Fruit fly (Drosophila melanogaster) whole organism, embryonic: ENCODE measurements around the gene NimB4.

Experiments used
- ATbp ChIP-seq: fragments of 200-800 bp; sonication (Bioruptor generic); optimal IDR thresholded peaks from 2 replicates; lab custom pipeline; 2017; ENCODE audit warnings: missing biosample characterization, mild to moderate bottlenecking, missing genetic modification characterization, missing genetic modification reagents
- Atf3 ChIP-seq: fragments of 200-800 bp; sonication (Bioruptor generic); optimal IDR thresholded peaks from 3 replicates; lab custom pipeline; 2016; ENCODE audit warnings: missing biosample characterization, missing genetic modification characterization
- Awh ChIP-seq: fragments of 200-800 bp; sonication (Bioruptor generic); IDR thresholded peaks from 2 replicates; pipeline ENCODE4, ENCODE4 v1.3.6; 2022; ENCODE audit warnings: missing biosample characterization, missing genetic modification characterization
- CG10462 ChIP-seq: fragments of 200-800 bp; sonication (Bioruptor generic); optimal IDR thresholded peaks from 2 replicates; lab custom pipeline; 2016; ENCODE audit warnings: missing biosample characterization, missing genetic modification characterization
- CG10979 ChIP-seq: fragments of 200-800 bp; sonication (Bioruptor generic); optimal IDR thresholded peaks from 2 replicates; lab custom pipeline; 2018; ENCODE audit warnings: missing biosample characterization, mild to moderate bottlenecking, missing genetic modification characterization, moderate library complexity
- CG13296 ChIP-seq: fragments of 200-800 bp; sonication (Bioruptor generic); optimal IDR thresholded peaks from 3 replicates; lab custom pipeline; 2018; ENCODE audit warnings: missing biosample characterization, mild to moderate bottlenecking, missing genetic modification characterization
- CG15073 ChIP-seq: fragments of 200-800 bp; sonication (Bioruptor generic); optimal IDR thresholded peaks from 2 replicates; lab custom pipeline; 2016; ENCODE audit warnings: missing biosample characterization, missing genetic modification characterization
- CG1529 ChIP-seq: fragments of 200-800 bp; sonication (Bioruptor generic); optimal IDR thresholded peaks from 3 replicates; lab custom pipeline; 2018; ENCODE audit warnings: missing biosample characterization, missing genetic modification characterization
- CG1647 ChIP-seq: fragments of 200-800 bp; sonication (Bioruptor generic); optimal IDR thresholded peaks from 3 replicates; lab custom pipeline; 2016; ENCODE audit warnings: missing biosample characterization, missing genetic modification characterization
- CG16815 ChIP-seq: fragments of 200-800 bp; sonication (Bioruptor generic); optimal IDR thresholded peaks from 3 replicates; lab custom pipeline; 2017; ENCODE audit warnings: missing biosample characterization, mild to moderate bottlenecking, missing genetic modification characterization
- CG17328 ChIP-seq: fragments of 200-800 bp; sonication (Bioruptor generic); IDR thresholded peaks from 2 replicates; pipeline ENCODE4 v1.3.6; 2022; ENCODE audit warnings: missing biosample characterization, missing genetic modification characterization
- CG18262 ChIP-seq: fragments of 200-800 bp; optimal IDR thresholded peaks from 3 replicates; lab custom pipeline; 2019; ENCODE audit warnings: missing biosample characterization, mild to moderate bottlenecking, missing genetic modification characterization, moderate library complexity
- CG3065 ChIP-seq: fragments of 200-800 bp; sonication (Bioruptor generic); optimal IDR thresholded peaks from 2 replicates; lab custom pipeline; 2016; ENCODE audit warnings: missing biosample characterization, missing genetic modification characterization
- CG31365 ChIP-seq: fragments of 200-800 bp; sonication (Bioruptor generic); optimal IDR thresholded peaks from 2 replicates; lab custom pipeline; 2018; ENCODE audit warnings: missing biosample characterization, mild to moderate bottlenecking, missing genetic modification characterization
- CG3847 ChIP-seq: fragments of 200-800 bp; sonication (Bioruptor generic); IDR thresholded peaks from 2 replicates; pipeline ENCODE4 v1.3.6; 2022; ENCODE audit warnings: missing biosample characterization, missing genetic modification characterization
- CG5245 ChIP-seq: fragments of 200-800 bp; sonication (Bioruptor generic); optimal IDR thresholded peaks from 3 replicates; lab custom pipeline; 2016; ENCODE audit warnings: missing biosample characterization, missing genetic modification characterization
- CG6272 ChIP-seq: fragments of 200-800 bp; sonication (Bioruptor generic); IDR thresholded peaks from 2 replicates; pipeline ENCODE4 v1.3.6; 2022; ENCODE audit warnings: missing biosample characterization, missing genetic modification characterization
- CG6654 ChIP-seq: fragments of 200-800 bp; sonication (Bioruptor generic); optimal IDR thresholded peaks from 2 replicates; lab custom pipeline; 2017; ENCODE audit warnings: missing biosample characterization, mild to moderate bottlenecking, missing genetic modification characterization
- CG7271 ChIP-seq: fragments of 200-800 bp; sonication (Bioruptor generic); optimal IDR thresholded peaks from 2 replicates; lab custom pipeline; 2018; ENCODE audit warnings: missing biosample characterization, mild to moderate bottlenecking, missing genetic modification characterization, moderate library complexity
- CG8281 ChIP-seq: fragments of 200-800 bp; sonication (Bioruptor generic); optimal IDR thresholded peaks from 2 replicates; lab custom pipeline; 2018; ENCODE audit warnings: missing biosample characterization, mild to moderate bottlenecking, missing genetic modification characterization, moderate library complexity
- CG9609 ChIP-seq: fragments of 200-800 bp; sonication (Bioruptor generic); optimal IDR thresholded peaks from 3 replicates; lab custom pipeline; 2016; ENCODE audit warnings: missing biosample characterization, missing genetic modification characterization
- CG9797 ChIP-seq: fragments of 200-800 bp; sonication (Bioruptor generic); optimal IDR thresholded peaks from 3 replicates; lab custom pipeline; 2018; ENCODE audit warnings: missing biosample characterization, mild to moderate bottlenecking, missing genetic modification characterization
- GATAe ChIP-seq: fragments of 200-800 bp; sonication (Bioruptor generic); conservative IDR thresholded peaks from 2 replicates; pipeline ENCODE4 v1.3.6; 2022; ENCODE audit warnings: missing biosample characterization, missing genetic modification characterization
- Hey ChIP-seq: fragments of 200-800 bp; sonication (Bioruptor generic); optimal IDR thresholded peaks from 3 replicates; lab custom pipeline; 2018; ENCODE audit warnings: missing biosample characterization, mild to moderate bottlenecking, missing genetic modification characterization
- HmgD ChIP-seq: fragments of 200-800 bp; sonication (Bioruptor generic); optimal IDR thresholded peaks from 3 replicates; lab custom pipeline; 2016; ENCODE audit warnings: missing biosample characterization, missing genetic modification characterization
- HmgZ ChIP-seq: fragments of 200-800 bp; sonication (Bioruptor generic); optimal IDR thresholded peaks from 2 replicates; lab custom pipeline; 2018; ENCODE audit warnings: missing biosample characterization, mild to moderate bottlenecking, missing genetic modification characterization
- Hsf ChIP-seq: fragments of 200-800 bp; sonication (Bioruptor generic); optimal IDR thresholded peaks from 3 replicates; lab custom pipeline; 2016; ENCODE audit warnings: missing biosample characterization, missing genetic modification characterization
- Med ChIP-seq: fragments of 200-800 bp; sonication (Bioruptor generic); peaks from one replicate; lab custom pipeline; 2016; ENCODE audit warnings: missing biosample characterization, missing genetic modification characterization, mild to moderate bottlenecking, inconsistent platforms, moderate library complexity
- Mes4 ChIP-seq: fragments of 200-800 bp; sonication (Bioruptor generic); optimal IDR thresholded peaks from 2 replicates; lab custom pipeline; 2016; ENCODE audit warnings: missing biosample characterization, missing genetic modification characterization
- NFAT ChIP-seq: fragments of 200-800 bp; sonication (Bioruptor generic); IDR thresholded peaks from 2 replicates; pipeline ENCODE4 v1.3.6; 2022; ENCODE audit warnings: missing biosample characterization, missing genetic modification characterization
- Poxn ChIP-seq: fragments of 200-800 bp; sonication (Bioruptor generic); IDR thresholded peaks from 2 replicates; pipeline ENCODE4 v1.3.6; 2022; ENCODE audit warnings: missing biosample characterization, missing genetic modification characterization
- Ptx1 ChIP-seq: fragments of 200-800 bp; sonication (Bioruptor generic); IDR thresholded peaks from 2 replicates; pipeline ENCODE4 v1.3.6; 2022; ENCODE audit warnings: missing biosample characterization, missing genetic modification characterization
- Sry-β ChIP-seq: fragments of 200-800 bp; sonication (Bioruptor generic); optimal IDR thresholded peaks from 2 replicates; lab custom pipeline; 2018; ENCODE audit warnings: missing biosample characterization, mild to moderate bottlenecking, missing genetic modification characterization, moderate library complexity
- abd-A ChIP-seq: fragments of 200-800 bp; sonication (Bioruptor generic); optimal IDR thresholded peaks from 3 replicates; lab custom pipeline; 2019; ENCODE audit warnings: missing biosample characterization, mild to moderate bottlenecking, missing genetic modification characterization, moderate library complexity
- ash1 ChIP-seq: fragments of 200-800 bp; sonication (Bioruptor generic); optimal IDR thresholded peaks from 2 replicates; lab custom pipeline; 2018; ENCODE audit warnings: missing biosample characterization, mild to moderate bottlenecking, missing genetic modification characterization
- bsh ChIP-seq, 2 experiments: fragments of 200-800 bp; sonication (Bioruptor generic); optimal IDR thresholded peaks; 2 replicates each; lab custom pipeline; 2017 to 2018; ENCODE audit warnings: mild to moderate bottlenecking in 2 of 2, missing biosample characterization in 2 of 2, missing genetic modification characterization in 2 of 2, moderate library complexity in 1 of 2
- cg ChIP-seq: fragments of 200-800 bp; sonication (Bioruptor generic); optimal IDR thresholded peaks from 3 replicates; lab custom pipeline; 2019; ENCODE audit warnings: missing biosample characterization, mild to moderate bottlenecking, missing genetic modification characterization, moderate library complexity
- danr ChIP-seq: fragments of 200-800 bp; sonication (Bioruptor generic); IDR thresholded peaks from 2 replicates; pipeline ENCODE4 v1.3.6; 2022; ENCODE audit warnings: missing biosample characterization, missing genetic modification characterization
- gce ChIP-seq: fragments of 200-800 bp; sonication (Bioruptor generic); IDR thresholded peaks from 3 replicates; pipeline ENCODE4 v1.3.6; 2022; ENCODE audit warnings: missing biosample characterization, missing genetic modification characterization
- ind ChIP-seq: fragments of 200-800 bp; sonication (Bioruptor generic); optimal IDR thresholded peaks from 3 replicates; lab custom pipeline; 2016; ENCODE audit warnings: missing biosample characterization, missing genetic modification characterization
- inv ChIP-seq: fragments of 200-800 bp; sonication (Bioruptor generic); IDR thresholded peaks from 2 replicates; pipeline ENCODE4 v1.3.6; 2022; ENCODE audit warnings: missing biosample characterization, missing genetic modification characterization; ENCODE audit not compliant: partially characterized antibody
- kay ChIP-seq: fragments of 200-800 bp; sonication (Bioruptor generic); optimal IDR thresholded peaks from 2 replicates; lab custom pipeline; 2016; ENCODE audit warnings: missing biosample characterization, missing genetic modification characterization
- lbe ChIP-seq: fragments of 200-800 bp; sonication (Bioruptor generic); optimal IDR thresholded peaks from 2 replicates; lab custom pipeline; 2016; ENCODE audit warnings: missing biosample characterization, mild to moderate bottlenecking, missing genetic modification characterization
- lmd ChIP-seq: fragments of 200-800 bp; sonication (Bioruptor generic); IDR thresholded peaks from 2 replicates; pipeline ENCODE4 v1.3.6; 2022; ENCODE audit warnings: missing biosample characterization, missing genetic modification characterization
- odd ChIP-seq: fragments of 200-800 bp; sonication (Bioruptor generic); optimal IDR thresholded peaks from 2 replicates; lab custom pipeline; 2017; ENCODE audit warnings: missing biosample characterization, mild to moderate bottlenecking, missing genetic modification characterization
- rib ChIP-seq: fragments of 200-800 bp; sonication (Bioruptor generic); IDR thresholded peaks from 2 replicates; pipeline ENCODE4 v1.3.6; 2022; ENCODE audit warnings: missing biosample characterization, missing genetic modification characterization
- sens-2 ChIP-seq: fragments of 200-800 bp; sonication (Bioruptor generic); IDR thresholded peaks from 2 replicates; pipeline ENCODE4 v1.3.6; 2022; ENCODE audit warnings: missing biosample characterization, missing genetic modification characterization
- seq ChIP-seq: fragments of 200-800 bp; sonication (Bioruptor generic); IDR thresholded peaks from 2 replicates; pipeline ENCODE4 v1.3.6; 2022; ENCODE audit warnings: missing biosample characterization, missing genetic modification characterization
- tin ChIP-seq: fragments of 200-800 bp; sonication (Bioruptor generic); optimal IDR thresholded peaks from 3 replicates; lab custom pipeline; 2016; ENCODE audit warnings: missing biosample characterization, missing genetic modification characterization
- wor ChIP-seq: fragments of 200-800 bp; sonication (Bioruptor generic); IDR thresholded peaks from 2 replicates; pipeline ENCODE4 v1.3.6; 2022; ENCODE audit warnings: missing biosample characterization, missing genetic modification characterization
- zf30C ChIP-seq: fragments of 200-800 bp; sonication (Bioruptor generic); optimal IDR thresholded peaks from 3 replicates; lab custom pipeline; 2018; ENCODE audit warnings: missing biosample characterization, mild to moderate bottlenecking, missing genetic modification characterization

Gene NimB4

DNA sequence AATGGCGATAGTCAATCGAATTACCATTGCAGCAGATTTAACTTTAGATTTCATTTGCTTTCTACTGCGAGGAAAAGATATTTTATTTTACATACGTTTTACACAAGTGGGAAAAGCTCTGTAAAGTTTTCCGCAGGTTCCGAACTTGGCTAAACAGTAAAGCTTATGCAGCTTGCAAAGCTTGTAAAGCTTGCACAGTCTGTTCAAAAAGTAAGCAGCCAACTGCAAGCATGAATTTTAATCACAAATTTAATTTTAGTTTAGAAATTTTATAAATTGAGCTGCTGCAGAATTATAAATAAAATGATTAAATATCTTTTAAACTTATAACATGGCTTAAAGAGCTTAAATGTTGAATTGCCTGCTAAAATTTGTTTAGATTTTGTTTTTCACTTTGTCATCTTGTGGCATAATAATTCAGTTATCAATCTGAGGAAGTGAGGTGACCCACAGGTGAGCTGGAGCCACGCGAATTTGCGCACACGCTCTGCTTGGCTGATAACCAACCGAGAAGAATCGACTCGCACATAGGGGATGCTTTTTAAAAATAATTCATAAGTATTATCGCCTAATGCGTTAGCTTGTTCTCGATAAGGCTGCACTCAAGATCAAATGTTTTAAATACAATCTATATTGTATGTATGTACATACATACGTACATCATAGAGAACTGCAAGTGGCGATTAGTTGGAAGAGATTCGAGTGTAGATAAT lies 42.0 kb upstream of the NimB4 start (continued):
- no peak for TF ChIP-seq CG31365
- TF ChIP-seq gce (GFP tag; lab: Robert Waterston, UW): no peak
- no peak for TF ChIP-seq CG1529
- TF ChIP-seq Atf3 (GFP tag; lab: Kevin White, UChicago): no peak
- TF ChIP-seq HmgZ (tag; lab: Kevin White, UChicago): peak; percentile 26
- no peak for TF ChIP-seq ash1 (GFP tag; lab: Kevin White, UChicago)
- TF ChIP-seq Med: peak; percentile 88
- no peak for TF ChIP-seq cg (GFP tag; lab: Kevin White, UChicago)
- TF ChIP-seq CG5245: no peak
- TF ChIP-seq CG6272 (GFP tag; lab: Robert Waterston, UW): no peak
- no peak for TF ChIP-seq CG9609
- no peak for TF ChIP-seq CG9797 (GFP tag; lab: Kevin White, UChicago)
- no peak for TF ChIP-seq danr
- TF ChIP-seq HmgD: no peak
- TF ChIP-seq CG15073 (GFP tag; lab: Kevin White, UChicago): no peak
- no peak for TF ChIP-seq CG7271 (tag; lab: Kevin White, UChicago)
- TF ChIP-seq odd (GFP tag; lab: Kevin White, UChicago): no peak
- TF ChIP-seq GATAe: no peak
- no peak for TF ChIP-seq inv (GFP tag; lab: Robert Waterston, UW)
- TF ChIP-seq CG3847 (GFP tag; lab: Robert Waterston, UW): peak; percentile 56; the same call in 1 of the 2 replicates
- no peak for TF ChIP-seq Hsf (GFP tag; lab: Kevin White, UChicago)
- no peak for TF ChIP-seq CG8281 (tag; lab: Kevin White, UChicago)
- TF ChIP-seq wor: no peak
- no peak for TF ChIP-seq zf30C (GFP tag; lab: Kevin White, UChicago)
- TF ChIP-seq Awh: 0 out of 2 replicates have a peak, but pooled peaks have one; percentile 22
- peak; percentile 12; the same call in 1 of the 2 replicates for TF ChIP-seq rib
- TF ChIP-seq kay (GFP tag; lab: Kevin White, UChicago): no peak
- TF ChIP-seq bsh (GFP tag; optimal IDR thresholded peaks at IDR 0.05; lab: Kevin White, UChicago): peak in 1 of 2 experiments; percentile 50
- no peak for TF ChIP-seq Mes4 (GFP tag; lab: Kevin White, UChicago)
- no peak for TF ChIP-seq ATbp (GFP tag; lab: Kevin White, UChicago)
- TF ChIP-seq CG6654: no peak
- TF ChIP-seq CG10462: no peak
- TF ChIP-seq CG1647 (GFP tag; lab: Kevin White, UChicago): no peak
- TF ChIP-seq tin: peak; percentile 3
- TF ChIP-seq CG3065 (GFP tag; lab: Kevin White, UChicago): no peak
- TF ChIP-seq CG16815 (GFP tag; lab: Kevin White, UChicago): no peak
- TF ChIP-seq Hey (tag; lab: Kevin White, UChicago): no peak
- TF ChIP-seq sens-2 (GFP tag; lab: Robert Waterston, UW): no peak
- no peak for TF ChIP-seq CG17328
- peak; percentile 75 for TF ChIP-seq Ptx1 (GFP tag; lab: Robert Waterston, UW)
- TF ChIP-seq CG18262 (tag; lab: Kevin White, UChicago): no peak
- peak; percentile 13 for TF ChIP-seq ind
- TF ChIP-seq lmd (GFP tag; lab: Robert Waterston, UW): peak; percentile 64; the same call in 1 of the 2 replicates
- TF ChIP-seq abd-A (tag; lab: Kevin White, UChicago): no peak
- no peak for TF ChIP-seq Sry-β (GFP tag; lab: Kevin White, UChicago)
- 0 out of 2 replicates have a peak, but pooled peaks have one; percentile 35 for TF ChIP-seq NFAT (GFP tag; lab: Robert Waterston, UW)
- TF ChIP-seq Poxn (GFP tag; lab: Robert Waterston, UW): no peak
- TF ChIP-seq CG13296 (GFP tag; lab: Kevin White, UChicago): peak; percentile 32
- no peak for TF ChIP-seq CG10979 (tag; lab: Kevin White, UChicago)
- TF ChIP-seq seq (GFP tag; lab: Robert Waterston, UW): no peak
- no peak for TF ChIP-seq lbe
